Fruit fly (Drosophila melanogaster) whole organism, embryonic: ENCODE data around the gene CG5568.
A peak's percentile ranks its signal among the peaks of the same experiment; 100 is the strongest.

Experiments
- Abd-B ChIP-seq: fragments of 200-800 bp; sonication (Bioruptor generic); optimal IDR thresholded peaks from 2 replicates; lab custom pipeline; 2018; ENCODE audit warnings: missing biosample characterization, mild to moderate bottlenecking, missing genetic modification characterization, moderate library complexity
- CG10209 ChIP-seq: fragments of 200-800 bp; sonication (Bioruptor generic); optimal IDR thresholded peaks from 3 replicates; lab custom pipeline; 2017; ENCODE audit warnings: missing biosample characterization, mild to moderate bottlenecking, missing genetic modification characterization, missing genetic modification reagents
- CG10462 ChIP-seq: fragments of 200-800 bp; sonication (Bioruptor generic); optimal IDR thresholded peaks from 2 replicates; lab custom pipeline; 2016; ENCODE audit warnings: missing biosample characterization, missing genetic modification characterization
- CG14667 ChIP-seq: fragments of 200-800 bp; sonication (Bioruptor generic); IDR thresholded peaks from 2 replicates; pipeline ENCODE4 v1.3.6; 2022; ENCODE audit warnings: missing biosample characterization, missing genetic modification characterization
- CG1602 ChIP-seq: fragments of 200-800 bp; sonication (Bioruptor generic); optimal IDR thresholded peaks from 3 replicates; lab custom pipeline; 2016; ENCODE audit warnings: missing biosample characterization, missing genetic modification characterization
- CG17186 ChIP-seq: fragments of 200-800 bp; sonication (Bioruptor generic); optimal IDR thresholded peaks from 3 replicates; lab custom pipeline; 2017; ENCODE audit warnings: missing biosample characterization, missing genetic modification reagents, missing genetic modification characterization
- CG17328 ChIP-seq: fragments of 200-800 bp; sonication (Bioruptor generic); IDR thresholded peaks from 2 replicates; pipeline ENCODE4 v1.3.6; 2022; ENCODE audit warnings: missing biosample characterization, missing genetic modification characterization
- CG1832 ChIP-seq: fragments of 200-800 bp; sonication (Bioruptor generic); optimal IDR thresholded peaks from 2 replicates; lab custom pipeline; 2017; ENCODE audit warnings: missing biosample characterization, mild to moderate bottlenecking, missing genetic modification characterization, inconsistent platforms
- CG2129 ChIP-seq: fragments of 200-800 bp; sonication (Bioruptor generic); IDR thresholded peaks from 2 replicates; pipeline ENCODE4 v1.3.6; 2022; ENCODE audit warnings: missing biosample characterization, missing genetic modification characterization; ENCODE audit not compliant: partially characterized antibody
- CG30020 ChIP-seq: fragments of 200-800 bp; optimal IDR thresholded peaks from 2 replicates; lab custom pipeline; 2019; ENCODE audit warnings: missing biosample characterization, mild to moderate bottlenecking, missing genetic modification characterization, moderate library complexity
- CG31441 ChIP-seq: fragments of 200-800 bp; sonication (Bioruptor generic); IDR thresholded peaks from 2 replicates; pipeline ENCODE4 v1.3.6; 2022; ENCODE audit warnings: missing biosample characterization, missing genetic modification characterization
- CG3407 ChIP-seq: fragments of 200-800 bp; sonication (Bioruptor generic); optimal IDR thresholded peaks from 2 replicates; lab custom pipeline; 2018; ENCODE audit warnings: missing biosample characterization, mild to moderate bottlenecking, missing genetic modification characterization
- CG34224 ChIP-seq: fragments of 200-800 bp; sonication (Bioruptor generic); IDR thresholded peaks from 3 replicates; pipeline ENCODE4 v1.3.6; 2022; ENCODE audit warnings: missing biosample characterization, missing genetic modification characterization; ENCODE audit not compliant: partially characterized antibody
- CG3847 ChIP-seq: fragments of 200-800 bp; sonication (Bioruptor generic); IDR thresholded peaks from 2 replicates; pipeline ENCODE4 v1.3.6; 2022; ENCODE audit warnings: missing biosample characterization, missing genetic modification characterization
- CG5953 ChIP-seq: fragments of 200-800 bp; sonication (Bioruptor generic); IDR thresholded peaks from 2 replicates; pipeline ENCODE4 v1.3.6; 2022; ENCODE audit warnings: missing biosample characterization, missing genetic modification characterization
- CG7556 ChIP-seq: fragments of 200-800 bp; sonication (Bioruptor generic); optimal IDR thresholded peaks from 2 replicates; lab custom pipeline; 2017; ENCODE audit warnings: missing biosample characterization, mild to moderate bottlenecking, missing genetic modification characterization
- CG7745 ChIP-seq: fragments of 200-800 bp; sonication (Bioruptor generic); optimal IDR thresholded peaks from 2 replicates; lab custom pipeline; 2018; ENCODE audit warnings: missing biosample characterization, mild to moderate bottlenecking, missing genetic modification characterization, moderate library complexity
- CG8281 ChIP-seq: fragments of 200-800 bp; sonication (Bioruptor generic); optimal IDR thresholded peaks from 2 replicates; lab custom pipeline; 2018; ENCODE audit warnings: missing biosample characterization, mild to moderate bottlenecking, missing genetic modification characterization, moderate library complexity
- CG9932 ChIP-seq: fragments of 200-800 bp; sonication (Bioruptor generic); IDR thresholded peaks from 2 replicates; pipeline ENCODE4 v1.3.6; 2022; ENCODE audit warnings: missing biosample characterization, missing genetic modification characterization
- CHES-1-like ChIP-seq: fragments of 200-800 bp; sonication (Bioruptor generic); optimal IDR thresholded peaks from 2 replicates; lab custom pipeline; 2016; ENCODE audit warnings: missing biosample characterization, missing genetic modification characterization
- Dek ChIP-seq: fragments of 200-800 bp; sonication (Bioruptor generic); optimal IDR thresholded peaks from 3 replicates; lab custom pipeline; 2019; ENCODE audit warnings: missing biosample characterization, mild to moderate bottlenecking, missing genetic modification characterization, moderate library complexity
- Dref ChIP-seq: fragments of 200-800 bp; sonication (Bioruptor generic); IDR thresholded peaks from 2 replicates; pipeline ENCODE4 v1.3.6; 2022; ENCODE audit warnings: missing biosample characterization, missing genetic modification characterization
- Ets65A ChIP-seq: fragments of 200-800 bp; sonication (Bioruptor generic); peaks from one replicate; lab custom pipeline; 2016; ENCODE audit warnings: missing biosample characterization, missing genetic modification characterization
- H2.0 ChIP-seq: fragments of 200-800 bp; sonication (Bioruptor generic); IDR thresholded peaks from 2 replicates; pipeline ENCODE4 v1.3.6; 2022; ENCODE audit warnings: missing biosample characterization, missing genetic modification characterization
- Hand ChIP-seq: fragments of 200-800 bp; sonication (Bioruptor generic); optimal IDR thresholded peaks from 2 replicates; lab custom pipeline; 2017; ENCODE audit warnings: mild to moderate bottlenecking, missing biosample characterization, missing genetic modification reagents, missing genetic modification characterization
- Nf-YB ChIP-seq: fragments of 200-800 bp; sonication (Bioruptor generic); optimal IDR thresholded peaks from 3 replicates; lab custom pipeline; 2019; ENCODE audit warnings: missing biosample characterization, mild to moderate bottlenecking, missing genetic modification characterization, moderate library complexity
- Oaz ChIP-seq: fragments of 200-800 bp; sonication (Bioruptor generic); IDR thresholded peaks from 2 replicates; pipeline ENCODE4 v1.3.6; 2022; ENCODE audit warnings: missing biosample characterization, missing genetic modification characterization
- ash1 ChIP-seq: fragments of 200-800 bp; sonication (Bioruptor generic); optimal IDR thresholded peaks from 2 replicates; lab custom pipeline; 2018; ENCODE audit warnings: missing biosample characterization, mild to moderate bottlenecking, missing genetic modification characterization
- bbx ChIP-seq: fragments of 200-800 bp; sonication (Bioruptor generic); IDR thresholded peaks from 2 replicates; pipeline ENCODE4 v1.3.6; 2022; ENCODE audit warnings: missing biosample characterization, missing genetic modification characterization; ENCODE audit not compliant: partially characterized antibody
- btn ChIP-seq: fragments of 200-800 bp; sonication (Bioruptor generic); optimal IDR thresholded peaks from 2 replicates; lab custom pipeline; 2016; ENCODE audit warnings: missing biosample characterization, missing genetic modification characterization
- crol ChIP-seq: fragments of 200-800 bp; sonication (Bioruptor generic); IDR thresholded peaks from 2 replicates; pipeline ENCODE4 v1.3.6; 2022; ENCODE audit warnings: missing biosample characterization, missing genetic modification characterization
- dimm ChIP-seq: fragments of 200-800 bp; sonication (Bioruptor generic); IDR thresholded peaks from 2 replicates; pipeline ENCODE4 v1.3.6; 2022; ENCODE audit warnings: missing biosample characterization, missing genetic modification characterization
- eyg ChIP-seq: fragments of 200-800 bp; sonication (Bioruptor generic); optimal IDR thresholded peaks from 3 replicates; lab custom pipeline; 2016; ENCODE audit warnings: missing biosample characterization, missing genetic modification characterization
- gcm2 ChIP-seq: fragments of 200-800 bp; sonication (Bioruptor generic); optimal IDR thresholded peaks from 2 replicates; lab custom pipeline; 2016; ENCODE audit warnings: missing biosample characterization, missing genetic modification characterization
- ham ChIP-seq: fragments of 200-800 bp; sonication (Bioruptor generic); IDR thresholded peaks from 2 replicates; pipeline ENCODE4 v1.3.6; 2022; ENCODE audit warnings: missing biosample characterization, missing genetic modification characterization
- ind ChIP-seq: fragments of 200-800 bp; sonication (Bioruptor generic); optimal IDR thresholded peaks from 3 replicates; lab custom pipeline; 2016; ENCODE audit warnings: missing biosample characterization, missing genetic modification characterization
- inv ChIP-seq: fragments of 200-800 bp; sonication (Bioruptor generic); IDR thresholded peaks from 2 replicates; pipeline ENCODE4 v1.3.6; 2022; ENCODE audit warnings: missing biosample characterization, missing genetic modification characterization; ENCODE audit not compliant: partially characterized antibody
- kni ChIP-seq: fragments of 200-800 bp; sonication (Bioruptor generic); optimal IDR thresholded peaks from 3 replicates; lab custom pipeline; 2017; ENCODE audit warnings: mild to moderate bottlenecking, missing biosample characterization, missing genetic modification reagents, missing genetic modification characterization
- lbe ChIP-seq: fragments of 200-800 bp; sonication (Bioruptor generic); optimal IDR thresholded peaks from 2 replicates; lab custom pipeline; 2016; ENCODE audit warnings: missing biosample characterization, mild to moderate bottlenecking, missing genetic modification characterization
- nom ChIP-seq: fragments of 200-800 bp; sonication (Bioruptor generic); optimal IDR thresholded peaks from 2 replicates; lab custom pipeline; 2017; ENCODE audit warnings: missing biosample characterization, missing genetic modification characterization, mild to moderate bottlenecking, moderate library complexity, missing genetic modification reagents
- pho ChIP-seq: fragments of 200-800 bp; sonication (Bioruptor generic); optimal IDR thresholded peaks from 2 replicates; lab custom pipeline; 2016; ENCODE audit warnings: missing biosample characterization, missing genetic modification characterization
- pita ChIP-seq: fragments of 200-800 bp; sonication (Bioruptor generic); optimal IDR thresholded peaks from 2 replicates; lab custom pipeline; 2017; ENCODE audit warnings: missing biosample characterization, mild to moderate bottlenecking, missing genetic modification characterization
- repo ChIP-seq: fragments of 200-800 bp; sonication (Bioruptor generic); optimal IDR thresholded peaks from 2 replicates; lab custom pipeline; 2016; ENCODE audit warnings: missing biosample characterization, missing genetic modification characterization
- schlank ChIP-seq: fragments of 200-800 bp; sonication (Bioruptor generic); optimal IDR thresholded peaks from 2 replicates; lab custom pipeline; 2018; ENCODE audit warnings: missing biosample characterization, mild to moderate bottlenecking, missing genetic modification characterization
- ssp ChIP-seq: fragments of 200-800 bp; sonication (Bioruptor generic); IDR thresholded peaks from 2 replicates; pipeline ENCODE4 v1.3.6; 2022; ENCODE audit warnings: missing biosample characterization, missing genetic modification characterization
- sug ChIP-seq: fragments of 200-800 bp; optimal IDR thresholded peaks from 2 replicates; lab custom pipeline; 2019; ENCODE audit warnings: missing biosample characterization, mild to moderate bottlenecking, missing genetic modification characterization, moderate library complexity
- unc-4 ChIP-seq: fragments of 200-800 bp; sonication (Bioruptor generic); IDR thresholded peaks from 2 replicates; pipeline ENCODE4 v1.3.6; 2022; ENCODE audit warnings: missing biosample characterization, missing genetic modification characterization; ENCODE audit not compliant: partially characterized antibody
- unpg ChIP-seq: fragments of 200-800 bp; sonication (Bioruptor generic); optimal IDR thresholded peaks from 3 replicates; lab custom pipeline; 2018; ENCODE audit warnings: missing biosample characterization, mild to moderate bottlenecking, missing genetic modification characterization, moderate library complexity
- vfl ChIP-seq: fragments of 200-800 bp; sonication (Bioruptor generic); optimal IDR thresholded peaks from 2 replicates; lab custom pipeline; 2016; ENCODE audit warnings: missing biosample characterization, missing genetic modification characterization
- zen ChIP-seq: fragments of 200-800 bp; sonication (Bioruptor generic); optimal IDR thresholded peaks from 3 replicates; lab custom pipeline; 2018; ENCODE audit warnings: missing biosample characterization, mild to moderate bottlenecking, missing genetic modification characterization, moderate library complexity

The CG5568 gene

dm6 chr3L:5823763-5824445 lies 47.4 kb upstream of the CG5568 start (continued):
- TF ChIP-seq bbx (GFP tag; lab: Robert Waterston, UW) (no peak), crol (GFP tag; lab: Robert Waterston, UW) (no peak), sug (tag; lab: Kevin White, UChicago) (peak; percentile 14), pho (peak; percentile 52), CG3847 (GFP tag; lab: Robert Waterston, UW) (no peak), lbe (no peak), gcm2 (GFP tag; lab: Kevin White, UChicago) (peak; percentile 73), CG3407 (GFP tag; lab: Kevin White, UChicago) (peak; percentile 92), pita (no peak), nom (GFP tag; lab: Kevin White, UChicago) (no peak), Dek (tag; lab: Kevin White, UChicago) (no peak), eyg (GFP tag; lab: Kevin White, UChicago) (peak; percentile 69), CG34224 (GFP tag; lab: Robert Waterston, UW) (no peak), schlank (tag; lab: Kevin White, UChicago) (peak; percentile 34), CG2129 (GFP tag; lab: Robert Waterston, UW) (no peak), Nf-YB (GFP tag; lab: Kevin White, UChicago) (peak; percentile 72), CG17328 (peak; percentile 46; the same call in 1 of the 2 replicates), H2.0 (no peak; the same call in 1 of the 2 replicates), CG7556 (GFP tag; lab: Kevin White, UChicago) (peak; percentile 80), Abd-B (GFP tag; lab: Kevin White, UChicago) (peak; percentile 13), unpg (GFP tag; lab: Kevin White, UChicago) (peak; percentile 81), CG8281 (peak; percentile 68), CG1602 (GFP tag; lab: Kevin White, UChicago) (peak; percentile 80), CG10209 (GFP tag; lab: Kevin White, UChicago) (peak; percentile 91), vfl (GFP tag; lab: Kevin White, UChicago) (no peak), Ets65A (GFP tag; lab: Kevin White, UChicago) (peak; percentile 63), CHES-1-like (GFP tag; lab: Kevin White, UChicago) (peak; percentile 81), CG31441 (GFP tag; lab: Robert Waterston, UW) (peak; percentile 87), CG14667 (GFP tag; lab: Robert Waterston, UW) (no peak), btn (peak; percentile 90), CG10462 (peak; percentile 81), ind (peak; percentile 44), CG17186 (GFP tag; lab: Kevin White, UChicago) (peak; percentile 90), CG30020 (no peak), kni (peak; percentile 89), Hand (no peak), CG9932 (GFP tag; lab: Robert Waterston, UW) (no peak), zen (tag; lab: Kevin White, UChicago) (peak; percentile 67), CG1832 (GFP tag; lab: Kevin White, UChicago) (no peak), Oaz (GFP tag; lab: Robert Waterston, UW) (no peak), inv (GFP tag; lab: Robert Waterston, UW) (no peak), ssp (GFP tag; lab: Robert Waterston, UW) (0 out of 2 replicates have a peak, but pooled peaks have one; percentile 19), Dref (GFP tag; lab: Robert Waterston, UW) (no peak), ham (no peak), CG7745 (tag; lab: Kevin White, UChicago) (peak; percentile 75), ash1 (GFP tag; lab: Kevin White, UChicago) (peak; percentile 49), CG5953 (GFP tag; lab: Robert Waterston, UW) (peak; percentile 67; the same call in 1 of the 2 replicates), repo (GFP tag; lab: Kevin White, UChicago) (peak; percentile 78), dimm (GFP tag; lab: Robert Waterston, UW) (no peak), unc-4 (GFP tag; lab: Robert Waterston, UW) (no peak)
